Worm (Caenorhabditis elegans): Measurements from ENCODE around the gene lin-45.
A peak's percentile ranks its signal among the peaks of the same experiment; 100 is the strongest.

Gene lin-45

DNA sequence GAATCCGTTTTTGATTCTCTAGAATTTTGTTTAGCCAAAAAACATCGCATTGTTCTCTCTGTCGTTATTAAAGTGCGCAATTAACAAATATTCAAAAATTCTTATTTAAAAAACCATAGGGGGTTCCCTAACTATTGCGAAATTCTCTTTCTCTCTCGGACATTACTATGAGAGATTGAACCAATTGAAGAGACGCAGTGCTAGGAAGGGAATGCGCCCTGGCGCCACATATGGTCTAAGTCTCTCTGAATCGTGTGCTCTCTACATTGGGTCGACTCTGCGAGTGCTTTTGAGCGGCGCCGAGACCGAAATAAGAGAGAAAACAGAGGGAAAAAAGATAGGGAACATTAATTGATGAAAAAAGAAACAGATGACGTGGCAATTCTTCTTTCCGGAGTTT lies 37.5 kb upstream of the lin-45 start (continued):
- TF ChIP-seq atf-7 (tag; optimal IDR thresholded peaks at IDR 0.05), result no peak
- peak in 1 of 3 experiments; percentile 80 for TF ChIP-seq lin-35 (GFP tag; optimal IDR thresholded peaks at IDR 0.05)
- TF ChIP-seq B0261.1 (tag; optimal IDR thresholded peaks at IDR 0.05), result no peak
- TF ChIP-seq nhr-120 (GFP tag; IDR thresholded peaks at IDR 0.05), result no peak
- no peak for TF ChIP-seq D2030.7 (GFP tag; IDR thresholded peaks at IDR 0.05)
- TF ChIP-seq attf-5 (GFP tag; optimal IDR thresholded peaks at IDR 0.05), result peak; percentile 88
- peak; percentile 38 for TF ChIP-seq chd-7 (tag; optimal IDR thresholded peaks at IDR 0.05)
- TF ChIP-seq T26A5.8 (tag; optimal IDR thresholded peaks at IDR 0.05), result no peak
- peak; percentile 44 for TF ChIP-seq lin-54 (GFP tag; optimal IDR thresholded peaks at IDR 0.05)
- TF ChIP-seq madf-6 (GFP tag; IDR thresholded peaks at IDR 0.05), result no peak
- no peak for TF ChIP-seq lin-26 (GFP tag; IDR thresholded peaks at IDR 0.05)
- peak; percentile 65 for TF ChIP-seq pbrm-1 (GFP tag; IDR thresholded peaks at IDR 0.05)
- no peak for TF ChIP-seq unc-130 (GFP tag; optimal IDR thresholded peaks at IDR 0.05)
- TF ChIP-seq ccch-3 (GFP tag; optimal IDR thresholded peaks at IDR 0.05), result no peak
- TF ChIP-seq lag-1 (GFP tag; IDR thresholded peaks at IDR 0.05), result no peak
- TF ChIP-seq ZK185.1 (tag; optimal IDR thresholded peaks at IDR 0.05; ENCODE audit: poor library complexity, severe bottlenecking), result peak; percentile 21
- no peak for TF ChIP-seq somi-1 (GFP tag; optimal IDR thresholded peaks at IDR 0.05)
- no peak for TF ChIP-seq rec-8 (tag; optimal IDR thresholded peaks at IDR 0.05)
- TF ChIP-seq F49E8.2 (tag; optimal IDR thresholded peaks at IDR 0.05; ENCODE audit: insufficient read depth), result no peak
- no peak for TF ChIP-seq hmg-20 (GFP tag; IDR thresholded peaks at IDR 0.05)
- no peak for TF ChIP-seq egl-44 (GFP tag; IDR thresholded peaks at IDR 0.05)
- no peak for TF ChIP-seq ets-4 (GFP tag; optimal IDR thresholded peaks at IDR 0.05)
- TF ChIP-seq snpc-3.4 (tag; optimal IDR thresholded peaks at IDR 0.05), result no peak
- no peak for TF ChIP-seq ztf-28 (GFP tag; IDR thresholded peaks at IDR 0.05)
- peak; percentile 38 for TF ChIP-seq pha-4 (tag; optimal IDR thresholded peaks at IDR 0.05)
- TF ChIP-seq efl-1 (GFP tag; optimal IDR thresholded peaks at IDR 0.05), result no peak
- peak; percentile 45; the same call in 1 of the 2 replicates for TF ChIP-seq Y56A3A.18 (GFP tag; IDR thresholded peaks at IDR 0.05)
- TF ChIP-seq akir-1 (GFP tag; optimal IDR thresholded peaks at IDR 0.05), result no peak
- TF ChIP-seq sdz-38 (tag; optimal IDR thresholded peaks at IDR 0.05), result no peak
- no peak for TF ChIP-seq ceh-79 (tag; optimal IDR thresholded peaks at IDR 0.05)
- no peak for TF ChIP-seq athp-1 (tag; optimal IDR thresholded peaks at IDR 0.05)
- no peak for TF ChIP-seq hlh-26 (GFP tag; conservative IDR thresholded peaks at IDR 0.05)
- TF ChIP-seq nfya-1 (tag; optimal IDR thresholded peaks at IDR 0.05; ENCODE audit: borderline replicate concordance, insufficient read depth), result no peak
- TF ChIP-seq attf-6 (GFP tag; IDR thresholded peaks at IDR 0.05), result no peak
- no peak for TF ChIP-seq gei-17 (GFP tag; optimal IDR thresholded peaks at IDR 0.05)
- TF ChIP-seq repo-1 (tag; optimal IDR thresholded peaks at IDR 0.05), result peak; percentile 42
- TF ChIP-seq B0336.3 (GFP tag; IDR thresholded peaks at IDR 0.05), result peak; percentile 17; the same call in 1 of the 2 replicates
- no peak for TF ChIP-seq bed-1 (GFP tag; IDR thresholded peaks at IDR 0.05)
- TF ChIP-seq egl-18 (GFP tag; IDR thresholded peaks at IDR 0.05), result no peak
- peak; percentile 96 for TF ChIP-seq hmg-1.2 (GFP tag; IDR thresholded peaks at IDR 0.05)
- TF ChIP-seq hrde-1 (tag; optimal IDR thresholded peaks at IDR 0.05; ENCODE audit: borderline replicate concordance), result no peak
- no peak for TF ChIP-seq sea-2 (GFP tag; IDR thresholded peaks at IDR 0.05)
- peak; percentile 15 for TF ChIP-seq ceh-27 (GFP tag; optimal IDR thresholded peaks at IDR 0.05)
- no peak for TF ChIP-seq nhr-90 (tag; optimal IDR thresholded peaks at IDR 0.05)
- TF ChIP-seq rcor-1 (GFP tag; IDR thresholded peaks at IDR 0.05), result no peak
- no peak for TF ChIP-seq xnd-1 (tag; optimal IDR thresholded peaks at IDR 0.05)
- no peak for TF ChIP-seq B0019.2 (GFP tag; conservative IDR thresholded peaks at IDR 0.05)
- no peak for TF ChIP-seq mes-4 (tag; optimal IDR thresholded peaks at IDR 0.05)
- TF ChIP-seq egrh-3 (GFP tag; IDR thresholded peaks at IDR 0.05), result no peak
